Worm (Caenorhabditis elegans): ENCODE measurements around the gene cht-3.

- TF ChIP-seq unc-62 (GFP tag; optimal IDR thresholded peaks at IDR 0.05) (no peak), egl-5 (tag; optimal IDR thresholded peaks at IDR 0.05) (no peak), unc-39 (tag; optimal IDR thresholded peaks at IDR 0.05) (no peak), nhr-237 (tag; optimal IDR thresholded peaks at IDR 0.05) (no peak), elt-3 (tag; optimal IDR thresholded peaks at IDR 0.05) (no peak), lin-39 (tag; optimal IDR thresholded peaks at IDR 0.05) (no peak), ZK546.5 (tag; optimal IDR thresholded peaks at IDR 0.05) (no peak), ztf-11 (tag; optimal IDR thresholded peaks at IDR 0.05) (no peak), pha-4 (tag; optimal IDR thresholded peaks at IDR 0.05) (no peak), skn-1 (tag; optimal IDR thresholded peaks at IDR 0.05) (no peak), nhr-76 (tag; optimal IDR thresholded peaks at IDR 0.05) (no peak), aly-2 (tag; optimal IDR thresholded peaks at IDR 0.05) (no peak)
These were observed 8.3 kb downstream of the cht-3 start, which contains the start of gene trxr-1 for ce11 chrIV:7011728-7012127.

All from whole organism, L3 larva.